Worm (Caenorhabditis elegans): ENCODE data around the gene erh-2.

DNA sequence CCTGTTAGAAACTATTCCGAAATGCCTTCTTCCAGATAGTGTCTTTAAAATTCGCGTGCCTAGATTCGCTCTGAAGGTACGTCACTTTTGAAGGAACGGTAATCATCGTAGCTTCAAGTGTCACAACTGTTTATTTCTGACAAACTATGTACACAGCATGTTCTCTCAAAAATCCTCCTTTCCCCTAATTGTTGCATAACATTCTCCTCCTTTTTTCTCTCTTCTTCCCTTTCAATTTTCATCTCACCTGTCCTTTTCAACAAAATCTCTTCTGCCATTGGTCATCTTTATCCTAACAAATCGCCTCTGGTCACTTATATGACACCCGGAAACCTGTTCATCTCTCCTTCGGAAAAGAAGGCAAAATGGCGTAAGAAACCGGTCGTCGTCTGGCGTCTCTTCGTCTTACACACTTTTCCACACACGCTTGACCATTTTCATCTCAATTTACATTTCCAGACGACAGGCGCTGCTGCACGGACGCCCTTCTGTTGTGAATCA, 23.1 kb downstream of the erh-2 start, which contains the start of gene lips-3:
- TF ChIP-seq bed-3 (GFP tag; optimal IDR thresholded peaks at IDR 0.05) = no peak
- TF ChIP-seq mls-2 (tag; optimal IDR thresholded peaks at IDR 0.05) = no peak

Data from whole organism, mixed stage, embryonic.